Fruit fly (Drosophila melanogaster): ENCODE data around the gene CG43092.

DNA sequence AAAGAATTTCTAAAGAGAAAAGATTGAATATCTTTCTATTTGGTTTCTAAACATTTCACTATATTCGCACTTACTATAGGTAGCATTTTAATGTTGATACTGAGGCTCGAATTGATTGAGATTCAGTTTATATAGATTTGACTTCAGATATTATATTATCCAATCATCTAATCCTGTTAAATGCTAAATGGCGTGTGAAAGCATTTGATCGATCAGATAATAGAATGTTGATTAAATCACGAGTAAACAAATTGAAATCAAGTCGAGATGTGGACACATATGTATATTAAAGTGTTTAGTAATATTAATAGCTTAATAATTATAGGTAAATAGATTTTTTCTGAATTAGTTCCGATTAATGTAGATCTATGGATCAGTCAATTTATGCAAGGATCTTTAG is 1.4 kb upstream of the CG43092 start, which contains the start of gene CG43094:
- TF ChIP-seq hth (optimal IDR thresholded peaks at IDR 0.05) = no peak
- TF ChIP-seq CG3838 (GFP tag; optimal IDR thresholded peaks at IDR 0.05) = no peak
- TF ChIP-seq sim (GFP tag; IDR thresholded peaks at IDR 0.05) = no peak
- no peak for TF ChIP-seq dpn (GFP tag; optimal IDR thresholded peaks at IDR 0.05)
- TF ChIP-seq lmd (GFP tag; IDR thresholded peaks at IDR 0.05) = no peak
- no peak for TF ChIP-seq nerfin-1 (tag; optimal IDR thresholded peaks at IDR 0.05)
- TF ChIP-seq fru (optimal IDR thresholded peaks at IDR 0.05) = no peak
- TF ChIP-seq seq (GFP tag; IDR thresholded peaks at IDR 0.05) = no peak
- TF ChIP-seq btn (GFP tag; optimal IDR thresholded peaks at IDR 0.05) = no peak
- TF ChIP-seq Scr (GFP tag; IDR thresholded peaks at IDR 0.05; ENCODE audit: partially characterized antibody) = no peak
- no peak for TF ChIP-seq Mrtf (GFP tag; IDR thresholded peaks at IDR 0.05)
- no peak for TF ChIP-seq CG34422 (GFP tag; IDR thresholded peaks at IDR 0.05)
- no peak for TF ChIP-seq ase (GFP tag; IDR thresholded peaks at IDR 0.05)

Measured in whole organism, embryonic.